Fruit fly (Drosophila melanogaster): ENCODE measurements around the gene PGRP-SA.

DNA sequence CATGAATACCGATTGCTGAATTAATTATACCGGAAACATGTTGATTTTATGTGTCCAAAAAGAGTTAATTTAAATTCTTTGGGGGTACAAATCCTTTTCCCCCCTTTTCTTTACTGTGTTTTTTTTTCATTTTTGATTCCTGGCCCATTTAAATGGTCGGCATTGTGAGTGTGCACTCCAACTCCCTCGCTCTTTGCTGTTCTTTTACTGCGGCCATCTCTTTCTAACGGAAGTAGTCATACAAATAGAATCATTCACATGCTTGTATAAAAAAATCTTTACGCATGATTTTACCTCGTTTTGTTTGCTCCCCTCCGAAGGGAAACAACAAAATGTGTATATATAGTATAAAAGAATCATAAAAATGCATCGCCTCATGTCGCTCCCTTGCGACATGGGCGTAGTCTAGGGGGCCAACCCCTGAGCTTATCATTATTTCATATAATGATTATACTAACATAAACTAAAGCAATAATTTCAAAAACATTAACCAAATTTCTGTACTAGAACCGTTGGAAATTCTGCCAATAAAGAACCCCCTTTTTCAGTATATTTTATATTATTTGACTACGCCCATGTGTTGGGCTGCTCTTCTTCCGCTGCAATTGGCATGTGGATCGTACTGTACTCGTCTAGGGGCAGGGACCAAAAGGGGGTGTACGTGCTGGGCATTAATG is 33.3 kb upstream of the PGRP-SA start:
- no peak for TF ChIP-seq prd (optimal IDR thresholded peaks at IDR 0.05)
- peak; percentile 86 for TF ChIP-seq prd (GFP tag; IDR thresholded peaks at IDR 0.05)
- TF ChIP-seq CG11723 (GFP tag; optimal IDR thresholded peaks at IDR 0.05), result peak; percentile 58
- peak; percentile 30 for TF ChIP-seq Atf3 (GFP tag; optimal IDR thresholded peaks at IDR 0.05)
- TF ChIP-seq kni (GFP tag; optimal IDR thresholded peaks at IDR 0.05), result peak; percentile 84
- peak; percentile 85 for TF ChIP-seq CG11504 (tag; optimal IDR thresholded peaks at IDR 0.05)
- peak; percentile 66 for TF ChIP-seq kah (GFP tag; optimal IDR thresholded peaks at IDR 0.05)
- TF ChIP-seq fru (optimal IDR thresholded peaks at IDR 0.05), result no peak
- peak; percentile 83 for TF ChIP-seq Sox102F (GFP tag; optimal IDR thresholded peaks at IDR 0.05)
- peak; percentile 56 for TF ChIP-seq CG14441 (GFP tag; IDR thresholded peaks at IDR 0.05)
- TF ChIP-seq zen (tag; optimal IDR thresholded peaks at IDR 0.05), result peak; percentile 72
- no peak for TF ChIP-seq NK7.1 (GFP tag; optimal IDR thresholded peaks at IDR 0.05)
- no peak for TF ChIP-seq CG14965 (GFP tag; optimal IDR thresholded peaks at IDR 0.05; ENCODE audit: borderline replicate concordance)
